Worm (Caenorhabditis elegans): Measurements from ENCODE around the gene lst-6.

ce11 chrII:7037659-7038342 lies 15.5 kb upstream of the lst-6 start, which contains the start of gene cin-4:
- TF ChIP-seq unc-39 (tag; optimal IDR thresholded peaks at IDR 0.05) = no peak
- no peak for TF ChIP-seq nhr-21 (tag; optimal IDR thresholded peaks at IDR 0.05)
- TF ChIP-seq lin-13 (GFP tag; optimal IDR thresholded peaks at IDR 0.05) = no peak
- TF ChIP-seq egl-27 (tag; optimal IDR thresholded peaks at IDR 0.05) = no peak
- TF ChIP-seq lsy-2 (tag; optimal IDR thresholded peaks at IDR 0.05) = no peak
- no peak for TF ChIP-seq elt-1 (tag; optimal IDR thresholded peaks at IDR 0.05)
- no peak for TF ChIP-seq nhr-11 (tag; optimal IDR thresholded peaks at IDR 0.05)

All from whole organism, L2 larva.